Fruit fly (Drosophila melanogaster) whole organism, embryonic: Measurements from ENCODE around the gene CG6652.
A peak's percentile ranks its signal among the peaks of the same experiment; 100 is the strongest.

Experiments
- Atf6 ChIP-seq: fragments of 200-800 bp; sonication (Bioruptor generic); IDR thresholded peaks from 2 replicates; pipeline ENCODE4 v1.3.6; 2022; ENCODE audit warnings: missing biosample characterization, missing genetic modification characterization
- BEAF-32 ChIP-seq: fragments of 200-800 bp; sonication (Bioruptor generic); optimal IDR thresholded peaks from 3 replicates; lab custom pipeline; 2017; ENCODE audit warnings: missing biosample characterization, missing genetic modification characterization, mild to moderate bottlenecking, moderate library complexity, missing genetic modification reagents
- CG10543 ChIP-seq: fragments of 200-800 bp; sonication (Bioruptor generic); optimal IDR thresholded peaks from 3 replicates; lab custom pipeline; 2017; ENCODE audit warnings: missing biosample characterization, mild to moderate bottlenecking, missing genetic modification characterization, moderate library complexity
- CG11723 ChIP-seq: fragments of 200-800 bp; sonication (Bioruptor generic); optimal IDR thresholded peaks from 2 replicates; lab custom pipeline; 2017; ENCODE audit warnings: missing biosample characterization, mild to moderate bottlenecking, missing genetic modification characterization
- CG12155 ChIP-seq: fragments of 200-800 bp; sonication (Bioruptor generic); optimal IDR thresholded peaks from 3 replicates; lab custom pipeline; 2016; ENCODE audit warnings: missing biosample characterization, missing genetic modification characterization
- CG13287 ChIP-seq: fragments of 200-800 bp; sonication (Bioruptor generic); IDR thresholded peaks from 2 replicates; pipeline ENCODE4 v1.3.6; 2022; ENCODE audit warnings: missing biosample characterization, missing genetic modification characterization; ENCODE audit not compliant: partially characterized antibody
- CG14014 ChIP-seq: fragments of 200-800 bp; sonication (Bioruptor generic); IDR thresholded peaks from 2 replicates; pipeline ENCODE4 v1.3.6; 2022; ENCODE audit warnings: missing biosample characterization, missing genetic modification characterization
- CG15269 ChIP-seq: fragments of 200-800 bp; sonication (Bioruptor generic); optimal IDR thresholded peaks from 2 replicates; lab custom pipeline; 2018; ENCODE audit warnings: missing biosample characterization, mild to moderate bottlenecking, missing genetic modification characterization, moderate library complexity
- CG1603 ChIP-seq: fragments of 200-800 bp; sonication (Bioruptor generic); optimal IDR thresholded peaks from 2 replicates; lab custom pipeline; 2019; ENCODE audit warnings: missing biosample characterization, mild to moderate bottlenecking, missing genetic modification characterization, moderate library complexity
- CG2116 ChIP-seq: fragments of 200-800 bp; sonication (Bioruptor generic); optimal IDR thresholded peaks from 3 replicates; lab custom pipeline; 2018; ENCODE audit warnings: missing biosample characterization, mild to moderate bottlenecking, missing genetic modification characterization
- CG2129 ChIP-seq: fragments of 200-800 bp; sonication (Bioruptor generic); IDR thresholded peaks from 2 replicates; pipeline ENCODE4 v1.3.6; 2022; ENCODE audit warnings: missing biosample characterization, missing genetic modification characterization; ENCODE audit not compliant: partially characterized antibody
- CG32532 ChIP-seq: fragments of 200-800 bp; sonication (Bioruptor generic); IDR thresholded peaks from 2 replicates; pipeline ENCODE4 v1.3.6; 2022; ENCODE audit warnings: missing biosample characterization, missing genetic modification characterization
- CG34224 ChIP-seq: fragments of 200-800 bp; sonication (Bioruptor generic); IDR thresholded peaks from 3 replicates; pipeline ENCODE4 v1.3.6; 2022; ENCODE audit warnings: missing biosample characterization, missing genetic modification characterization; ENCODE audit not compliant: partially characterized antibody
- CHES-1-like ChIP-seq: fragments of 200-800 bp; sonication (Bioruptor generic); optimal IDR thresholded peaks from 2 replicates; lab custom pipeline; 2016; ENCODE audit warnings: missing biosample characterization, missing genetic modification characterization
- Doc3 ChIP-seq: fragments of 200-800 bp; sonication (Bioruptor generic); IDR thresholded peaks from 3 replicates; pipeline ENCODE4 v1.3.6; 2022; ENCODE audit warnings: missing biosample characterization, missing genetic modification characterization; ENCODE audit not compliant: partially characterized antibody
- Dp ChIP-seq: fragments of 200-800 bp; sonication (Bioruptor generic); optimal IDR thresholded peaks from 2 replicates; lab custom pipeline; 2018; ENCODE audit warnings: missing biosample characterization, mild to moderate bottlenecking, missing genetic modification characterization, moderate library complexity
- Dref ChIP-seq: fragments of 200-800 bp; sonication (Bioruptor generic); IDR thresholded peaks from 2 replicates; pipeline ENCODE4 v1.3.6; 2022; ENCODE audit warnings: missing biosample characterization, missing genetic modification characterization
- Eip74EF ChIP-seq, 2 experiments: fragments of 200-800 bp in 1 of 2; fragments of >200 bp in 1 of 2; sonication (Bioruptor generic) in 1 of 2; optimal IDR thresholded peaks; 2 replicates each; lab custom pipeline; 2017 to 2019; ENCODE audit warnings: missing biosample characterization in 2 of 2, missing genetic modification characterization in 2 of 2, mild to moderate bottlenecking in 1 of 2, moderate library complexity in 1 of 2
- Fer1 ChIP-seq: fragments of 200-800 bp; sonication (Bioruptor generic); optimal IDR thresholded peaks from 2 replicates; lab custom pipeline; 2017; ENCODE audit warnings: missing biosample characterization, mild to moderate bottlenecking, missing genetic modification characterization
- Fer3 ChIP-seq: fragments of 200-800 bp; sonication (Bioruptor generic); optimal IDR thresholded peaks from 2 replicates; lab custom pipeline; 2018; ENCODE audit warnings: missing biosample characterization, mild to moderate bottlenecking, missing genetic modification characterization, moderate library complexity
- HLH4C ChIP-seq: fragments of 200-800 bp; sonication (Bioruptor generic); IDR thresholded peaks from 3 replicates; pipeline ENCODE4 v1.3.6; 2022; ENCODE audit warnings: missing biosample characterization, missing genetic modification characterization; ENCODE audit not compliant: partially characterized antibody
- MBD-R2 ChIP-seq: fragments of 200-800 bp; sonication (Bioruptor generic); IDR thresholded peaks from 2 replicates; pipeline ENCODE4 v1.3.6; 2022; ENCODE audit warnings: missing biosample characterization, missing genetic modification characterization
- Med ChIP-seq: fragments of 200-800 bp; sonication (Bioruptor generic); peaks from one replicate; lab custom pipeline; 2016; ENCODE audit warnings: missing biosample characterization, missing genetic modification characterization, mild to moderate bottlenecking, inconsistent platforms, moderate library complexity
- Meics ChIP-seq: fragments of 200-800 bp; sonication (Bioruptor generic); optimal IDR thresholded peaks from 2 replicates; lab custom pipeline; 2017; ENCODE audit warnings: missing biosample characterization, mild to moderate bottlenecking, missing genetic modification characterization
- NC2α ChIP-seq: fragments of 200-800 bp; sonication (Bioruptor generic); optimal IDR thresholded peaks from 2 replicates; lab custom pipeline; 2016; ENCODE audit warnings: missing biosample characterization, missing genetic modification characterization
- Opbp ChIP-seq: fragments of 200-800 bp; sonication (Bioruptor generic); IDR thresholded peaks from 3 replicates; pipeline ENCODE4 v1.3.6; 2022; ENCODE audit warnings: missing biosample characterization, missing genetic modification characterization; ENCODE audit not compliant: partially characterized antibody
- Rfx ChIP-seq: fragments of 200-800 bp; sonication (Bioruptor generic); IDR thresholded peaks from 2 replicates; pipeline ENCODE4 v1.3.6; 2022; ENCODE audit warnings: missing biosample characterization, missing genetic modification characterization
- Sry-δ ChIP-seq: fragments of 200-800 bp; sonication (Bioruptor generic); optimal IDR thresholded peaks from 2 replicates; lab custom pipeline; 2016; ENCODE audit warnings: missing biosample characterization, missing genetic modification characterization
- Usf ChIP-seq: fragments of 200-800 bp; sonication (Bioruptor generic); optimal IDR thresholded peaks from 2 replicates; lab custom pipeline; 2017; ENCODE audit warnings: missing genotype, missing biosample characterization, missing genetic modification characterization
- Xrp1 ChIP-seq: fragments of 200-800 bp; sonication (Bioruptor generic); IDR thresholded peaks from 2 replicates; pipeline ENCODE4 v1.3.6; 2022; ENCODE audit warnings: missing biosample characterization, missing genetic modification characterization
- bbx ChIP-seq: fragments of 200-800 bp; sonication (Bioruptor generic); IDR thresholded peaks from 2 replicates; pipeline ENCODE4 v1.3.6; 2022; ENCODE audit warnings: missing biosample characterization, missing genetic modification characterization; ENCODE audit not compliant: partially characterized antibody
- br ChIP-seq: fragments of >200 bp; optimal IDR thresholded peaks from 2 replicates; lab custom pipeline; 2017
- danr ChIP-seq: fragments of 200-800 bp; sonication (Bioruptor generic); IDR thresholded peaks from 2 replicates; pipeline ENCODE4 v1.3.6; 2022; ENCODE audit warnings: missing biosample characterization, missing genetic modification characterization
- gfzf ChIP-seq: fragments of 200-800 bp; sonication (Bioruptor generic); optimal IDR thresholded peaks from 2 replicates; lab custom pipeline; 2016; ENCODE audit warnings: missing biosample characterization, mild to moderate bottlenecking, missing genetic modification characterization, moderate library complexity
- grau ChIP-seq: fragments of 200-800 bp; optimal IDR thresholded peaks from 3 replicates; lab custom pipeline; 2019; ENCODE audit warnings: missing biosample characterization, mild to moderate bottlenecking, missing genetic modification characterization, moderate library complexity
- hbn ChIP-seq: fragments of 200-800 bp; sonication (Bioruptor generic); IDR thresholded peaks from 2 replicates; pipeline ENCODE4 v1.3.6; 2022; ENCODE audit warnings: missing biosample characterization, missing genetic modification characterization; ENCODE audit not compliant: partially characterized antibody
- insv ChIP-seq, 2 experiments: fragments of 200-800 bp; sonication (Bioruptor generic); optimal IDR thresholded peaks; 3 replicates each; lab custom pipeline; 2016 to 2018; ENCODE audit warnings: missing biosample characterization in 2 of 2, missing genetic modification characterization in 2 of 2
- knrl ChIP-seq: fragments of 200-800 bp; sonication (Bioruptor generic); IDR thresholded peaks from 3 replicates; pipeline ENCODE4 v1.3.6; 2022; ENCODE audit warnings: missing biosample characterization, missing genetic modification characterization; ENCODE audit not compliant: partially characterized antibody
- mirr ChIP-seq: fragments of 200-800 bp; sonication (Bioruptor generic); optimal IDR thresholded peaks from 3 replicates; lab custom pipeline; 2018; ENCODE audit warnings: missing biosample characterization, mild to moderate bottlenecking, missing genetic modification characterization
- mld ChIP-seq: fragments of 200-800 bp; sonication (Bioruptor generic); IDR thresholded peaks from 3 replicates; pipeline ENCODE4 v1.3.6; 2022; ENCODE audit warnings: missing biosample characterization, missing genetic modification characterization; ENCODE audit not compliant: partially characterized antibody
- pita ChIP-seq: fragments of 200-800 bp; sonication (Bioruptor generic); optimal IDR thresholded peaks from 2 replicates; lab custom pipeline; 2017; ENCODE audit warnings: missing biosample characterization, mild to moderate bottlenecking, missing genetic modification characterization
- repo ChIP-seq: fragments of 200-800 bp; sonication (Bioruptor generic); optimal IDR thresholded peaks from 2 replicates; lab custom pipeline; 2016; ENCODE audit warnings: missing biosample characterization, missing genetic modification characterization
- sna ChIP-seq: fragments of 200-800 bp; sonication (Bioruptor generic); IDR thresholded peaks from 2 replicates; pipeline ENCODE4 v1.3.6; 2022; ENCODE audit warnings: missing biosample characterization, missing genetic modification characterization; ENCODE audit not compliant: partially characterized antibody
- trem ChIP-seq: fragments of 200-800 bp; optimal IDR thresholded peaks from 3 replicates; lab custom pipeline; 2019; ENCODE audit warnings: missing biosample characterization, mild to moderate bottlenecking, missing genetic modification characterization, moderate library complexity
- vnd ChIP-seq: fragments of 200-800 bp; sonication (Bioruptor generic); IDR thresholded peaks from 3 replicates; pipeline ENCODE4 v1.3.6; 2022; ENCODE audit warnings: missing biosample characterization, missing genetic modification characterization; ENCODE audit not compliant: partially characterized antibody
- zen2 ChIP-seq: fragments of 200-800 bp; sonication (Bioruptor generic); IDR thresholded peaks from 3 replicates; pipeline ENCODE4 v1.3.6; 2022; ENCODE audit warnings: missing biosample characterization, missing genetic modification characterization; ENCODE audit not compliant: partially characterized antibody
- zfh1 ChIP-seq: fragments of 200-800 bp; sonication (Bioruptor generic); IDR thresholded peaks from 3 replicates; pipeline ENCODE4 v1.3.6; 2022; ENCODE audit warnings: missing biosample characterization, missing genetic modification characterization

The CG6652 gene

dm6 chr3L:17022756-17023155, at the start of gene CG6652:
CG6652 (minus strand) TSS chr3L:17022856.
- peak; percentile 15; the same call in 1 of the 2 replicates for TF ChIP-seq Rfx (GFP tag; lab: Robert Waterston, UW)
- TF ChIP-seq Meics (GFP tag; lab: Kevin White, UChicago) = no peak
- no peak for TF ChIP-seq danr (GFP tag; lab: Robert Waterston, UW)

- TF ChIP-seq BEAF-32 (GFP tag; lab: Kevin White, UChicago) = peak; percentile 46
- TF ChIP-seq NC2α (GFP tag; lab: Kevin White, UChicago) = no peak
- TF ChIP-seq CG34224 (GFP tag; lab: Robert Waterston, UW) = peak; percentile 90
- TF ChIP-seq knrl (GFP tag; lab: Robert Waterston, UW) = peak; percentile 45; the same call in 2 of the 3 replicates
- peak; percentile 19 for TF ChIP-seq CG10543 (GFP tag; lab: Kevin White, UChicago)
- TF ChIP-seq sna = peak; percentile 89
- TF ChIP-seq Fer1 (GFP tag; lab: Kevin White, UChicago) = peak; percentile 22
- peak; percentile 74 for TF ChIP-seq hbn (GFP tag; lab: Robert Waterston, UW)
- peak; percentile 85 for TF ChIP-seq mld (GFP tag; lab: Robert Waterston, UW)
- no peak for TF ChIP-seq zfh1 (GFP tag; lab: Robert Waterston, UW)
- peak; percentile 95 for TF ChIP-seq HLH4C (GFP tag; lab: Robert Waterston, UW)
- peak; percentile 80; the same call in 2 of the 3 replicates for TF ChIP-seq vnd
- TF ChIP-seq Usf (GFP tag; lab: Kevin White, UChicago) = no peak
- no peak for TF ChIP-seq Fer3 (tag; lab: Kevin White, UChicago)
- TF ChIP-seq bbx (GFP tag; lab: Robert Waterston, UW) = peak; percentile 88
- peak; percentile 86 for TF ChIP-seq CG13287 (GFP tag; lab: Robert Waterston, UW)
- TF ChIP-seq pita (GFP tag; lab: Kevin White, UChicago) = no peak
- TF ChIP-seq MBD-R2 (GFP tag; lab: Robert Waterston, UW) = peak; percentile 39; the same call in 1 of the 2 replicates
- TF ChIP-seq br (lab: Kevin White, UChicago) = no peak
- TF ChIP-seq CHES-1-like = no peak
- TF ChIP-seq Med (GFP tag; lab: Kevin White, UChicago) = peak; percentile 75
- peak in 1 of 2 experiments; percentile 45 for TF ChIP-seq Eip74EF (GFP tag; optimal IDR thresholded peaks at IDR 0.05; lab: Kevin White, UChicago)
- no peak for TF ChIP-seq insv (GFP tag; optimal IDR thresholded peaks at IDR 0.05; lab: Kevin White, UChicago)
- TF ChIP-seq CG14014 (GFP tag; lab: Robert Waterston, UW) = no peak
- TF ChIP-seq CG11723 = no peak
- TF ChIP-seq Dref = peak; percentile 85
- 0 out of 2 replicates have a peak, but pooled peaks have one; percentile 6 for TF ChIP-seq Xrp1 (GFP tag; lab: Robert Waterston, UW)
- 0 out of 2 replicates have a peak, but pooled peaks have one; percentile 31 for TF ChIP-seq CG2129 (GFP tag; lab: Robert Waterston, UW)
- TF ChIP-seq Dp (GFP tag; lab: Kevin White, UChicago) = peak; percentile 87
- TF ChIP-seq Doc3 (GFP tag; lab: Robert Waterston, UW) = peak; percentile 74
- peak; percentile 38; the same call in 1 of the 2 replicates for TF ChIP-seq Atf6 (GFP tag; lab: Robert Waterston, UW)
- TF ChIP-seq CG32532 = 0 out of 2 replicates have a peak, but pooled peaks have one; percentile 21
- peak; percentile 46 for TF ChIP-seq Sry-δ (GFP tag; lab: Kevin White, UChicago)
- TF ChIP-seq mirr (GFP tag; lab: Kevin White, UChicago) = peak; percentile 15
- TF ChIP-seq CG1603 = peak; percentile 25
- peak; percentile 18 for TF ChIP-seq trem (tag; lab: Kevin White, UChicago)
- TF ChIP-seq zen2 (GFP tag; lab: Robert Waterston, UW) = peak; percentile 90
- TF ChIP-seq grau (tag; lab: Kevin White, UChicago) = peak; percentile 4
- peak; percentile 10 for TF ChIP-seq repo (GFP tag; lab: Kevin White, UChicago)
- TF ChIP-seq gfzf (GFP tag; lab: Kevin White, UChicago) = peak; percentile 6
- TF ChIP-seq CG12155 (GFP tag; lab: Kevin White, UChicago) = no peak
- peak; percentile 84 for TF ChIP-seq Opbp (GFP tag; lab: Robert Waterston, UW)
- TF ChIP-seq CG2116 (GFP tag; lab: Kevin White, UChicago) = peak; percentile 57
- peak; percentile 78 for TF ChIP-seq CG15269 (tag; lab: Kevin White, UChicago)
Observed at dm6 chr3L:17055467-17055877, 32.8 kb upstream of the CG6652 start, which contains the start of gene CG7724. CG7724 (plus strand) TSS chr3L:17055613.
